Fruit fly (Drosophila melanogaster): ENCODE measurements around the gene Pdk1.

Pdk1 gene

DNA sequence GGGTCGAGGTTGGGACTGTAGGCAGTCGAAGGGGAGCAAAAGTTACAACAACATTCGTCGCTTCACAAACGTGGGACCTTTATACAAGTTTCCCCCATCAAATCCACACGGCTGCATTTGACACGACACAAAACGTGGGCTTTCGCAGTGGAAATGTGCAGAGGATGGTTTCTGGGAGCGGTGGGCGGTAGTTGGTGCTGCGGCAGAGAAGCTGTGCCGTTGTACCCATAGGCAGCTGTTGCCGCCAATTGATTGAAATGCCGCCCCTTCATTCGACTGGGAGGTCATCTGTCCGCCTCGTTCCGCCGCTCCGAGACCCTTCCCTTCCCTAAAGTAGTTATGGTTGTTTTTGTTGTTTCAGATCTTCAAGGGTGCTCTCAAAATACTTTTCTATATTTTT is 20.2 kb upstream of the Pdk1 start:
- TF ChIP-seq EcR (GFP tag; optimal IDR thresholded peaks at IDR 0.05) (no peak), pan (optimal IDR thresholded peaks at IDR 0.05) (no peak), psq (optimal IDR thresholded peaks at IDR 0.05) (no peak), CG8478 (optimal IDR thresholded peaks at IDR 0.05) (no peak), usp (GFP tag; optimal IDR thresholded peaks at IDR 0.05) (no peak), Dll (optimal IDR thresholded peaks at IDR 0.05) (no peak)

DNA sequence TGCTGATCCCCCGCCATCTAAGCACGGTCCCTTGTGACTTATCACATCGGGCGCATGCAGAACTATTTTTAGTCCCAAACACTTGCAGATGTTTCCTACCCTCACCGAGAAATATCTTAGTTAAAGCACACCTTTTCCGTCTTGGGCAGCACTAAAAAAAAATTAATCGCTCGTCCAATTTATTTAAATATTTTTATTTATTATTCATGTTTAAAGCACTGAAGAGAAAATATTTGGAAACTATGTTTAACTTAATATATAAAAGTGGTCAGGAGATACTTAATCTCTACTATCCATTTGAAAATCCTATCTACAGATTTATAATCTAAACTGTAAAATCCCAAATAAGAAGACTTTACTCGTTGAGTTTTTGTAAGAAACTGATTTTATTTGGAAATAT is 19.3 kb upstream of the Pdk1 start:
- TF ChIP-seq pan (optimal IDR thresholded peaks at IDR 0.05) = no peak
- no peak for TF ChIP-seq Dll (optimal IDR thresholded peaks at IDR 0.05)
- no peak for TF ChIP-seq psq (optimal IDR thresholded peaks at IDR 0.05)
- TF ChIP-seq usp (GFP tag; optimal IDR thresholded peaks at IDR 0.05) = no peak
- no peak for TF ChIP-seq CG8478 (optimal IDR thresholded peaks at IDR 0.05)
- no peak for TF ChIP-seq EcR (GFP tag; optimal IDR thresholded peaks at IDR 0.05)

DNA sequence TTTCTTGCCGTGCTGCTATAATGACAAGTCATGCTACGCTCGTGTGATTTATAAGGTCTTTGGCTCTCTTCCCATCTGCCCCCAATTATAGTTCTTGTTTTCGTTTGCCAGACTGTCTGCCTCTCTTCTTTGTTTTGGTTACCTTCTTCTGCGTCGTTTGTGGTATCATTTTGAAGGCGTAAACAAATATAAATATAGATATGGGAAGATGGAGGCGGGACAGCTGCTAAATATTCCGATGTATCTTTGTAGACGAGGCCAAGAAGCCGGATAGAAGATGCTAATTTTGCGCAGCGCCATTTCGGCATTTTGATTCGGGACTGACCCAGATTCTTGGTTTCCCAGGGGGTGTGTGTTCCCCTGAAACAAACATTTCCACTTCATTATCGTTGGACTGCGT is 9.9 kb upstream of the Pdk1 start:
- TF ChIP-seq CG8478 (optimal IDR thresholded peaks at IDR 0.05) (no peak), EcR (GFP tag; optimal IDR thresholded peaks at IDR 0.05) (no peak), pan (optimal IDR thresholded peaks at IDR 0.05) (no peak), Dll (optimal IDR thresholded peaks at IDR 0.05) (no peak), psq (optimal IDR thresholded peaks at IDR 0.05) (no peak), usp (GFP tag; optimal IDR thresholded peaks at IDR 0.05) (no peak)

DNA sequence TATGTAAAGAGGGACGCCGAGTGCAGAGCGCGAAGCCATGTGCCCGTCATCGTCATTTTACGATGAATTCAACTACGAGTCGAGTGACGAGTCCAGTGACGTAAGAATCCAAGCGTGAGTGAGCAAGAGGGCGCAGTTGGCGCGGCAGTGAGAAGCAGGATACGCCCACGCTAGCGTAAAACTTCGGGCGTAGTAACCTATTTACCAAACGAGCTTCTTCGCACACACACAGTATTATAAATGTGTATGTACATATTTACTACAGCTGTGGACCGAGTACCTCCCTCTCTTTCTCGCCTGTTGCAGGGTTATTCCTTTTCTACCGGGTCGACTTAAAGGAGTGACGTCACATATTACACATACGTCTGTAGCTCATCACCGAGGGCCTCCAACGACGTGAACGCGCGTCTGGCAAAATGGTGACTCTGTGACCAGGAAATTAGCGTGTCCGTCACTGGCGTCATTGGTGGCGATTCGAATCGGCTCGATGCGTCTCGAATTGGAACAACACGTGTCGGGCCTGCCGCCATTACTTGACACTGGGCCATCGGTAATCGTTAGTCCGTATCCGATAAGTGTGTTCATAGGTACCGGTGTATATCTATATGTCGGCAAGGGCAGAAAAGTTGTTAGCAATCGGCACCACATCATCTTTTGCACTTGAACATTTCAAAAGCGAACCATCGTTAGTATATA is 5.3 kb upstream of the Pdk1 start:
- TF ChIP-seq CG8478 (optimal IDR thresholded peaks at IDR 0.05) (no peak), EcR (GFP tag; optimal IDR thresholded peaks at IDR 0.05) (no peak), usp (GFP tag; optimal IDR thresholded peaks at IDR 0.05) (no peak), Dll (optimal IDR thresholded peaks at IDR 0.05) (no peak), pan (optimal IDR thresholded peaks at IDR 0.05) (no peak), psq (optimal IDR thresholded peaks at IDR 0.05) (no peak)

DNA sequence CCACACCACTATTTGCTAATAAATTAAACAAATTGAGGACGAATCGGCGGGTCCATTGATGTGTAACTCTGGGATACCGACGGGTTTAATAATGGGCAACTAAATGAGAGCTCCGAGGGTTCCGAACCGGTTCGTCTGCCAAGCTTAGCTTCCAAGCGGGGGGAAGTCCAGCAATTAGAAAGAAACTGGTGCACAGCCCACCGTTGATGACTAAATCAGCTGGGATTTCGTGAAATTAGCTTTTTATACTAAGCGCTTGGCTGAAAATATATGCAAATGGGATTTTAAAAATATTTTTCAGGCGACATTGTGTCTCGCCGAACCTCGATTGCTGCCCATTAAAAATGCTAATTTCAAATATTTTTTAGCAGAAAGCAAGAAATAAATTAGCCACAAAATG is 1.8 kb upstream of the Pdk1 start:
- no peak for TF ChIP-seq pan (optimal IDR thresholded peaks at IDR 0.05)
- no peak for TF ChIP-seq usp (GFP tag; optimal IDR thresholded peaks at IDR 0.05)
- no peak for TF ChIP-seq Dll (optimal IDR thresholded peaks at IDR 0.05)
- no peak for TF ChIP-seq EcR (GFP tag; optimal IDR thresholded peaks at IDR 0.05)
- no peak for TF ChIP-seq CG8478 (optimal IDR thresholded peaks at IDR 0.05)
- TF ChIP-seq psq (optimal IDR thresholded peaks at IDR 0.05) = no peak

DNA sequence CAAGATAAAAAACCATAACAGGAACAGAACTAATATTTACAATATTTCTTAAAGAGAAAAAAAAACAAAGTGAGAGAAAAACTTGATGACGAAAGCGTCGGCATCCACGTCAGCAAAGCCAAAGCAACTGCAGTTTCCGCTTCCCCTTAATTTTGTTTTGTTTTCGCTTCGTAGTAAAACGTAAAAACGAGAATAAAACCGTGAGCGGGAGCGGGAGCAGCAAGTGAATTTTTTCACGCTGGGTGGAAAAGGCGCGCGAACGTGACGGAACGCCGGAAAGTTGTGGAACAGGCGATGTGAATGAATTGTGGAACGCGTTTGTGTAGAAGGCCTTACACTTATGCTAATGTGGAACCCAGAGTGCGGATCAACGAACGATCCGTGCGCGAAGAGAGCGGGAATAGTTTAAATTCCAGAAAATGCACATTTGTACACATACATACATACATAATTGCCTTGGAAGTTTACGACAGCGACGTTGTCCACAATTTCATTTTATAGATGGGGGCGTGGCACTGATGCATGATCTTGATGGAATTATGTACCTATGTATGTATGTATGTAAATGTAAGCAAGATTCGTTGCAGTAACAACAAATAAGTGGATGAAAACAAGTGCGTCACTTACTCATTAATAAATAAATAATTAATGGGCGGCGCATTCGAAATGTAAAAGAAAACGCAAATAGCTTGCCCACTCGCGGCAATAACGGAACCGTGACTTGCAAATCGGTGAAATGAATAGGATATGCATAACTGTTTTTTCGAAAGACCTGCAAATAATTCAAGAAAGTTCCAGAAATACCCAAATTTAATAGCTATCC is 744 bp upstream of the Pdk1 start:
- TF ChIP-seq psq (optimal IDR thresholded peaks at IDR 0.05) = no peak
- no peak for TF ChIP-seq pan (optimal IDR thresholded peaks at IDR 0.05)
- TF ChIP-seq usp (GFP tag; optimal IDR thresholded peaks at IDR 0.05) = no peak
- TF ChIP-seq EcR (GFP tag; optimal IDR thresholded peaks at IDR 0.05) = peak in 1 of 2 experiments; percentile 85
- TF ChIP-seq Dll (optimal IDR thresholded peaks at IDR 0.05) = no peak
- no peak for TF ChIP-seq CG8478 (optimal IDR thresholded peaks at IDR 0.05)

DNA sequence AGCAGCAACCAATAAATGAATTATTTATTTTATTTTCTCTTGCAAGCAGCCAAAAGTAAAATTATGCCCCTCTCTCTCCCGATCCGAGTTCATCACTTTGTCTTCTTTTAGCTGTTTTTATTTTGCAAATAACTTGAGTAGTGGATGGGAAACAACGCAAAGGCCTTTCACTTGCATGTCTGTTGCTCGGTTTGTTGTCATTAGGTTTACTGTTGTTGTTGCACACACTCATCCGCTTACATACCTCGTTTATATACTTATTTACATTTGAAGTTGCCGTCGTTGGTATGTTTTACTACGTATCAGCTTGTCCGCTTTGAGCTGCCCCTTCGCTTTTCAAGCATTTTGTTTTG is 1.5 kb downstream of the Pdk1 start:
- no peak for TF ChIP-seq EcR (GFP tag; optimal IDR thresholded peaks at IDR 0.05)
- no peak for TF ChIP-seq Dll (optimal IDR thresholded peaks at IDR 0.05)
- TF ChIP-seq CG8478 (optimal IDR thresholded peaks at IDR 0.05) = no peak
- TF ChIP-seq pan (optimal IDR thresholded peaks at IDR 0.05) = no peak
- no peak for TF ChIP-seq usp (GFP tag; optimal IDR thresholded peaks at IDR 0.05)
- TF ChIP-seq psq (optimal IDR thresholded peaks at IDR 0.05) = no peak

DNA sequence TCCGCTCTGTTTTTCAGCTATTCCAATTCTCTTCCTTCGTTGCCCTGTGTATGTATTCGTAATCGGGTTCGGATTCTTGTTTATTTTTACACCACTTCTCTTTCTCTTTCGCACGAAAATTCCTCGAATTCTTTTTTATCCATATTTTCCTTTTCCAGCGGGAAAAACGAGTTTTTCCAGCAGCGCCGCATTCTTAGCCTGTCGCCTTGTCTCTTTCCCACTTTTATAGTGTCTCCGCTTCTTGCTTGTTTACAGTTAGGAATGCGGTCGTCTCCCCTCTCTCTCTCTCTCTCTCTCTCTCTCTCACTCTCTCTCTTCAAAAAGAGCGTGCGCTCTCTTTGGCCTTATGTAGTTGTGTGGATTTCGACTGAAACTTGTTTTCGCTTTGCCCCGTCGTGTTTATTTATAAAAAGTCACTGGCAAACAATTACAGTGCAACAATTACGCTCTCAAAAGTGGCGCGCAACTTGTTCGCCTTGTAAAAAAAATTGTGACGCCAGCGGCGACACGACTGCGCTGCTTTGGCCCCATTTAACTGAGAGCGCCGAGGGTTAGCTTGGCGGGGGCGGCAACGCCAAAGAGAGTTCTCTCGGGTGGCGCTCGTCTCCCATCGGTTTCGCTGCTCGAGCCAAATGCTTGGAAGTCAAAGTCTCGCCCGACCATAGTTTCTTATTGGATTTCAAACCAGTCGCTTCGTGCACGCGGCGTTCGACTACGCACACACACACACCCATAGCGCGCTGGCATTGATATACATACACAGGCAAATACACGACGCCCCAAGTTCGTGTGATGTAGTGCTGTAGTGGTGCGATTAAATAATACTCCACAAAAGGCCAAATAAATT is 2.1 kb downstream of the Pdk1 start:
- TF ChIP-seq Dll (optimal IDR thresholded peaks at IDR 0.05) (peak; percentile 80), usp (GFP tag; optimal IDR thresholded peaks at IDR 0.05) (no peak), EcR (GFP tag; optimal IDR thresholded peaks at IDR 0.05) (peak in 1 of 2 experiments; percentile 79)

DNA sequence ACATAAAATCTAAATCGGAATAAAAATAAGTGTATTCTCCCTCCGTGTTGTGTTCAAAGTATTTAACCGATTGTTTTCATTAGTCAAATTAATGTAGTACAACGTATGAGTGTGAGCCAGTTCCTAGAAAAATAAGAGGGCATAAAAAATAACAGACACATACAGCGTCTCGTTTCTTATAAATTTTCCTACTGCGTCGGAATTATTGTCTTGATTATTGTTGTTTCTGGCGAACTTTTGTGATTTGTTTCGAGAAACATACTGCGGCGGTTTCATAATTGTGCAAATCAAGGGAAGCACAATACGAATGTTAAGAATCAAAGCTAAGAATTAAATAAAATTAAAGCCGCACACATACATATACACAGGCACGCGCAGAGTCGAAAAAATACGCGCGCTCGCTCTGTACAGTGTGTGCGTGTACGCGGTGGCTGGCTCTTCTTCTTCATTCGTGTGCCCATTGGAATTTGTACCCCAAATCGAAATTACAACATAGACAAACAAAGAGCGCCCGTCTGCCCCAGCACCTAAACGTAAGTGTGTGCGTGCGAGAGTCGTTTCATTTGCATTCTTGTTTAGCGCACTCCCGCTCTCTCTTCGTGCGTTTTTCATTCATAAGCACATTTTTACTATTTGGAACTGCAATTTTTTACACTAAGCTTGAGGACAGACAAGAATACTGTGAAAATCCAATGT is 2.9 kb downstream of the Pdk1 start:
- no peak for TF ChIP-seq psq (optimal IDR thresholded peaks at IDR 0.05)
- TF ChIP-seq CG8478 (optimal IDR thresholded peaks at IDR 0.05) = no peak
- TF ChIP-seq EcR (GFP tag; optimal IDR thresholded peaks at IDR 0.05) = no peak
- no peak for TF ChIP-seq pan (optimal IDR thresholded peaks at IDR 0.05)
- no peak for TF ChIP-seq usp (GFP tag; optimal IDR thresholded peaks at IDR 0.05)
- no peak for TF ChIP-seq Dll (optimal IDR thresholded peaks at IDR 0.05)

DNA sequence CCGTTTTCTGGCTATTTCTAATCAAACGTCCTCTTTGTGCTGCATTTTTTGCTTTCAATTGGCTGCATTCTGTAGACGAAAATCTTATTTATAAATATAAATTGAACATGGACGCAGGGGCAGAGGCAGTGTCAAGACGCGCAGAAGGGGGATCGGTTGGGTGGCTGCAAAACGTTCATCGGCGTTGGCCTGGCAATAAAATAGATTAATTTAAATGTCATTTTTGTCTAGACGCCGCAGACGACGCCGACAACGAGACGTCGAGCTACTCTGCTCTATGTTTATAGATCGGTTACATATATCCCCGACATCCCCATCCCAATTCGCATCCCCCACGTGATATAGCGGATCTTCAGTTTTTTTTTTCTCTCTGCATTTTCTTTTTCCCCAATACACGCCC is 4.1 kb downstream of the Pdk1 start:
- TF ChIP-seq psq (optimal IDR thresholded peaks at IDR 0.05) (no peak), Dll (optimal IDR thresholded peaks at IDR 0.05) (no peak), EcR (GFP tag; optimal IDR thresholded peaks at IDR 0.05) (no peak), usp (GFP tag; optimal IDR thresholded peaks at IDR 0.05) (no peak), pan (optimal IDR thresholded peaks at IDR 0.05) (no peak), CG8478 (optimal IDR thresholded peaks at IDR 0.05) (no peak)

DNA sequence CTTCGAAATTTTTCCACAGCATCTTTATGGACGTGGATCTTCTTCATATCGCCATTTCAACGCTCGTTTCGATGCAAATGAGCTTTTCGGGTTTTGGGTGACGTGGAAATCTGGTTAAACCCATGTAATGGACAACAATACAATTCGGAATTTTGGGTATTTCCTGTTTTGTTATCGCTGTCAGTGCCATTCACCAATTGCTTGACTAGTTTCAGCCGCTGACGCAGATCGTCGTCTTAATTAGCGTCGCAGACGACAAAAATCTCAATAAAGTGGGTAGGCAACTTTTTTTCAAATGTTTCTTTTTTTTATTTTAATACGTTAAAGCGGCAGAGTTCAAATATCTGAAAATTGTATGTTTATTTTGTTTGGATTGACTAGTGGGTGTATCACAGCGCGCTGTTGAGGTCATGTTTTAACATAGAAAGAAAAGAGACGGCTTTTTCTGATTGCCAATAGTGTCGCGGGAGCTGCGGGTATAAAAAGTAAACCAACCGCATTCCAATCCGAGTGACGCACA is 4.6 kb downstream of the Pdk1 start:
- TF ChIP-seq EcR (GFP tag; optimal IDR thresholded peaks at IDR 0.05) (no peak), usp (GFP tag; optimal IDR thresholded peaks at IDR 0.05) (no peak), psq (optimal IDR thresholded peaks at IDR 0.05) (no peak), pan (optimal IDR thresholded peaks at IDR 0.05) (no peak), Dll (optimal IDR thresholded peaks at IDR 0.05) (no peak), CG8478 (optimal IDR thresholded peaks at IDR 0.05) (no peak)

Data from whole organism.